Worm (Caenorhabditis elegans) whole organism, young adult: ENCODE results near the gene nep-5.

ENCODE experiments used
- B0261.1 ChIP-seq: sonication (generic microtip); optimal IDR thresholded peaks from 2 replicates; lab custom pipeline; 2016; ENCODE audit warnings: mild to moderate bottlenecking, missing genetic modification characterization, moderate library complexity, missing compliant biosample characterization
- C06A6.2 ChIP-seq: fragments of 200-800 bp; sonication (Bioruptor generic); conservative IDR thresholded peaks from 2 replicates; pipeline ENCODE4 v1.3.6; 2022; ENCODE audit warnings: missing genetic modification characterization, missing compliant biosample characterization
- F33H1.4 ChIP-seq: fragments of 200-800 bp; sonication (Bioruptor generic); IDR thresholded peaks from 2 replicates; pipeline ENCODE4 v1.3.6; 2022; ENCODE audit warnings: missing genetic modification reagents, missing genetic modification characterization, missing compliant biosample characterization
- F57A8.1 ChIP-seq: fragments of 200-800 bp; sonication (Bioruptor generic); optimal IDR thresholded peaks from 2 replicates; lab custom pipeline; 2018; ENCODE audit warnings: mild to moderate bottlenecking, missing genetic modification characterization, moderate library complexity, missing compliant biosample characterization
- Y67H2A.10 ChIP-seq: fragments of 200-800 bp; sonication (Bioruptor generic); conservative IDR thresholded peaks from 2 replicates; pipeline ENCODE4 v1.3.6; 2022; ENCODE audit warnings: missing genetic modification reagents, missing genetic modification characterization, missing compliant biosample characterization
- cebp-1 ChIP-seq, 2 experiments: fragments of 200-800 bp in 1 of 2; sonication (Bioruptor generic) in 1 of 2; sonication (generic microtip) in 1 of 2; IDR thresholded peaks in 1 of 2; optimal IDR thresholded peaks in 1 of 2; 2 replicates each; pipeline versions ENCODE4 v1.3.6 to Lab custom; 2017 to 2022; ENCODE audit warnings: missing compliant biosample characterization in 2 of 2, missing genetic modification characterization in 2 of 2, mild to moderate bottlenecking in 1 of 2, missing genetic modification reagents in 1 of 2, moderate library complexity in 1 of 2
- ekl-4 ChIP-seq: fragments of 200-800 bp; sonication (Bioruptor generic); IDR thresholded peaks from 2 replicates; pipeline ENCODE4 v1.3.6; 2022; ENCODE audit warnings: missing genetic modification reagents, missing genetic modification characterization, missing compliant biosample characterization
- hlh-26 ChIP-seq: fragments of 200-800 bp; sonication (Bioruptor generic); conservative IDR thresholded peaks from 2 replicates; pipeline ENCODE4 v1.3.6; 2022; ENCODE audit warnings: missing genetic modification reagents, missing genetic modification characterization, missing compliant biosample characterization
- hmg-1.2 ChIP-seq: fragments of 200-800 bp; sonication (Bioruptor generic); IDR thresholded peaks from 2 replicates; pipeline ENCODE4 v1.3.6; 2022; ENCODE audit warnings: missing genetic modification reagents, missing genetic modification characterization, missing compliant biosample characterization
- lin-35 ChIP-seq, 3 experiments: fragments of 150-350 bp in 2 of 3; sonication (generic microtip) in 1 of 3; optimal IDR thresholded peaks; 2 replicates each; lab custom pipeline; 2014 to 2018; ENCODE audit warnings: missing biosample characterization in 3 of 3, missing genetic modification characterization in 3 of 3, missing genetic modification reagents in 3 of 3
- lsl-1 ChIP-seq: fragments of 200-800 bp; sonication (Bioruptor generic); optimal IDR thresholded peaks from 2 replicates; lab custom pipeline; 2018; ENCODE audit warnings: mild to moderate bottlenecking, missing genetic modification characterization, moderate library complexity, missing compliant biosample characterization
- madf-3 ChIP-seq: fragments of 200-800 bp; sonication (Bioruptor generic); IDR thresholded peaks from 2 replicates; pipeline ENCODE4 v1.3.6; 2022; ENCODE audit warnings: missing genetic modification reagents, missing genetic modification characterization, missing compliant biosample characterization
- madf-8 ChIP-seq: fragments of 200-800 bp; sonication (Bioruptor generic); conservative IDR thresholded peaks from 2 replicates; pipeline ENCODE4 v1.3.6; 2022; ENCODE audit warnings: missing genetic modification reagents, missing genetic modification characterization, missing compliant biosample characterization
- mcd-1 ChIP-seq: fragments of 200-800 bp; sonication (Bioruptor generic); IDR thresholded peaks from 2 replicates; pipeline ENCODE4 v1.3.6; 2022; ENCODE audit warnings: missing genetic modification reagents, missing genetic modification characterization, missing compliant biosample characterization
- mel-28 ChIP-seq: sonication (generic microtip); optimal IDR thresholded peaks from 2 replicates; lab custom pipeline; 2016; ENCODE audit warnings: borderline replicate concordance, mild to moderate bottlenecking, missing genetic modification characterization, missing compliant biosample characterization
- nhr-80 ChIP-seq: sonication (generic microtip); optimal IDR thresholded peaks from 2 replicates; lab custom pipeline; 2016; ENCODE audit warnings: missing genetic modification characterization, missing compliant biosample characterization
- pha-4 ChIP-seq: fragments of 150-350 bp; sonication (generic microtip); optimal IDR thresholded peaks from 2 replicates; lab custom pipeline; 2014; ENCODE audit warnings: missing biosample characterization, missing genetic modification reagents, missing genetic modification characterization
- sdz-38 ChIP-seq: sonication (generic microtip); optimal IDR thresholded peaks from 2 replicates; lab custom pipeline; 2016; ENCODE audit warnings: missing genotype, missing genetic modification characterization, missing compliant biosample characterization
- sea-2 ChIP-seq: fragments of 200-800 bp; sonication (Bioruptor generic); IDR thresholded peaks from 2 replicates; pipeline ENCODE4 v1.3.6; 2022; ENCODE audit warnings: missing genetic modification characterization, missing compliant biosample characterization
- sptf-2 ChIP-seq: fragments of 200-800 bp; sonication (Bioruptor generic); optimal IDR thresholded peaks from 2 replicates; lab custom pipeline; 2018; ENCODE audit warnings: mild to moderate bottlenecking, missing genetic modification characterization, missing compliant biosample characterization
- tlf-1 ChIP-seq: fragments of 200-800 bp; sonication (Bioruptor generic); optimal IDR thresholded peaks from 2 replicates; lab custom pipeline; 2018; ENCODE audit warnings: mild to moderate bottlenecking, missing genetic modification characterization, missing compliant biosample characterization
- unc-130 ChIP-seq: sonication (generic microtip); optimal IDR thresholded peaks from 2 replicates; lab custom pipeline; 2016; ENCODE audit warnings: missing genetic modification reagents, missing genetic modification characterization, missing compliant biosample characterization
- xnd-1 ChIP-seq: sonication (generic microtip); optimal IDR thresholded peaks from 2 replicates; lab custom pipeline; 2016; ENCODE audit warnings: missing genotype, missing genetic modification reagents, missing genetic modification characterization, missing compliant biosample characterization
- zfh-2 ChIP-seq: fragments of 200-800 bp; sonication (Bioruptor generic); conservative IDR thresholded peaks from 2 replicates; pipeline ENCODE4 v1.3.6; 2022; ENCODE audit warnings: missing genetic modification reagents, missing genetic modification characterization, missing compliant biosample characterization
- zim-3 ChIP-seq: sonication (generic microtip); optimal IDR thresholded peaks from 2 replicates; lab custom pipeline; 2017; ENCODE audit warnings: mild to moderate bottlenecking, missing genetic modification characterization, moderate library complexity, missing compliant biosample characterization

nep-5 gene

ce11 chrII:5455650-5456355 lies 32.1 kb upstream of the nep-5 start, which contains the start of gene daz-1 (continued):
- peak; percentile 68 for TF ChIP-seq madf-8 (GFP tag; lab: Robert Waterston, UW)
- no peak for TF ChIP-seq F57A8.1
- TF ChIP-seq zfh-2 (GFP tag; lab: Robert Waterston, UW) = no peak
- peak; percentile 68 for TF ChIP-seq xnd-1 (tag; lab: Kevin White, UChicago)
- no peak for TF ChIP-seq sdz-38 (tag; lab: Kevin White, UChicago)
- TF ChIP-seq unc-130 (GFP tag; lab: Kevin White, UChicago) = no peak
- TF ChIP-seq mel-28 (tag; lab: Kevin White, UChicago) = no peak
- TF ChIP-seq B0261.1 (tag; lab: Kevin White, UChicago) = no peak
- TF ChIP-seq pha-4 = no peak
- TF ChIP-seq sptf-2 (GFP tag; lab: Kevin White, UChicago) = no peak
- TF ChIP-seq lin-35 (GFP tag; optimal IDR thresholded peaks at IDR 0.05; lab: Kevin White, UChicago) = peak in 2 of 3 experiments; percentile 34 to 52
- TF ChIP-seq hlh-26 (GFP tag; lab: Robert Waterston, UW) = no peak
- no peak for TF ChIP-seq nhr-80 (tag; lab: Kevin White, UChicago)
- TF ChIP-seq tlf-1 (GFP tag; lab: Kevin White, UChicago) = peak; percentile 13

DNA sequence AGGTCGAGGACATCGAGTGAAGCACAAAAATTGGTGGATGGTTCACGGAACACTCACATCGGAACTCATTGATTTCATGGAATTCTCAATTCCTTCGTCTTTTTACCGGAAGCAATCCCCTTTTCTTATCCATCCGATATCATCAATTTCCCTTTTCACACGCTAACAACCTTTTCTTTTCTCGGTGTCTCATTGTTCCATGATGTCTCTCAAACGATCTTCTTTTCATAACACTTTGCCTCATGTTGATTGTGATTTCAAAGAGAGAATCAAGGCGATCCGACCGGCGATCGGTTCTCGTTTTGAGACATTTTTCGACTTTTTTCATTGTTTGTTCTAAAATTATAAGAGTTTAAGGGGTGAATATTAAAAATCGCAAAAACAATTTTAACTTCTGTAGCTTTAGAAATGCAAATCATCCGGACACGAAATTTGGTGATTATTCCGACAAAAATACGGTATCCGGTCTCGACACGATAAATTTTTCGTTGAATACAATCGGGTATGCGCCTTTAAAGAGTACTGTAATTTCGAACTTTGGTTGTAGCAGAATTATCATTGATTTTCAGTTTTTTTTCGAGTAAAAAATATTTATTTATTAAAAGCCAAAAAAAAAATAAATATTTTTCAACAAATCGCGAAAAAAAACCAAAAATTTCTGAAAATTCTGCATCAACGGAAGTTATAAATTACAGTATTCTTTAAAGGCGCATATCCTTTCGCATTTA lies 29.1 kb upstream of the nep-5 start:
- TF ChIP-seq lsl-1 (GFP tag; lab: Kevin White, UChicago) (peak; percentile 80), Y67H2A.10 (GFP tag; lab: Robert Waterston, UW) (no peak), cebp-1 (GFP tag; IDR thresholded peaks at IDR 0.05; lab: Robert Waterston, UW) (no peak), cebp-1 (tag; optimal IDR thresholded peaks at IDR 0.05; lab: Kevin White, UChicago) (no peak), F33H1.4 (GFP tag; lab: Robert Waterston, UW) (peak; percentile 57; the same call in 1 of the 2 replicates), madf-3 (GFP tag; lab: Robert Waterston, UW) (0 out of 2 replicates have a peak, but pooled peaks have one; percentile 46), xnd-1 (tag; lab: Kevin White, UChicago) (peak; percentile 39)
- TF ChIP-seq, all 124 proteins: peak for 4

- TF ChIP-seq mcd-1 (GFP tag; lab: Robert Waterston, UW) (no peak), hmg-1.2 (GFP tag; lab: Robert Waterston, UW) (peak; percentile 87)
Observed at ce11 chrII:5459534-5459933, 28.4 kb upstream of the nep-5 start.

DNA sequence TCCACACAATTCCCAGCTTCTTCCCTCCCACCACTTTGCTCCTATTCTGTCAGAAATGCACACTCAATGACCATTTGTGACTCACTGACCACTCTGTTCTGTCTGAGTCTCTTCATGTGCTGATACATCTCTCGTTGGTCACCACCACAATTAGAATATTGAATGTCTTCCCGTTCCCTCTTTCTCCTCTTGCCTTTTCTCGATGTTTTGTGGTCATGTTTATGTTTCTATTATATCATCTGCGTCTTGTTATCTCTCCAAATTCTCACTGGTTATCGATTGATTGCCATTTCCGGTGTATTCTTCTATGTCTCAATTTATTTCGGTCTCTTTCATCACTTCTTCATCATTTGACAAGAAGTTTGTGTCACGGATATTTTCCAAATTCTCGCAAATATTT lies 27.0 kb upstream of the nep-5 start:
- TF ChIP-seq C06A6.2 = no peak
- TF ChIP-seq zim-3 (tag; lab: Kevin White, UChicago) = no peak
- no peak for TF ChIP-seq sea-2 (GFP tag; lab: Robert Waterston, UW)

DNA sequence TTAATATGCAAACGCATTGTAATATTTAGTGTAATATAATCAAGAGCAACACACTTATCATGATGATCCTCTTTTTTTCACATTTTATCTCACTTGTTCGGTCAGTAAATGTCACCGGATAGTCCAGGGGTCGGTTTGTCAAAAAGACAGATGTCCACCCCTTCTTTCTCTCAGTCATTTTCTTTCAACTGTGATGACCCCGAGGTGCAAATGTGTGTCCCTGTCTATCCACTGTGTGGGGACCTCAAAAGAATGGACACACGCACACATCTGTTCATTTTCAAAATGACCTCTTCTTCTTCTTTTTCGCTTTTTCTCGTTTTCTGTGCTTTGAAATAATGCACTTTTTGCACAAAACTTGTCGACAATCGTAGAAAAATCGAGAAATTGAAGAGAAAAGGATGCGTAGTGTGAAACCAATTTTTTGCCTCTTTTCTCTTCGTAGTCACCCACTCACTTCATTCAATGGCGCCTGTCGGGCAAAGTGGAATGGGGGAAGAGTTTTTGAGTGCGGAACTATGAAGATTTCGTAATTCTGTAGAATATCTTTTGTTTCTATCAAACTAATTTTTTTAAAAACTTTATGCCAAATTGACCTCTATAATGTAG lies 24.1 kb upstream of the nep-5 start:
- TF ChIP-seq ekl-4 (no peak), cebp-1 (GFP tag; IDR thresholded peaks at IDR 0.05; lab: Robert Waterston, UW) (no peak), cebp-1 (tag; optimal IDR thresholded peaks at IDR 0.05; lab: Kevin White, UChicago) (peak; percentile 70)
